Worm (Caenorhabditis elegans) whole organism, mixed stage, embryonic: Measurements from ENCODE around the gene cyp-37B1.

Experiments
- ceh-39 ChIP-seq: fragments of 150-350 bp; optimal IDR thresholded peaks from 2 replicates; lab custom pipeline; 2014; ENCODE audit warnings: missing biosample characterization, missing genetic modification characterization
- ces-1 ChIP-seq: fragments of 150-350 bp; optimal IDR thresholded peaks from 2 replicates; lab custom pipeline; 2014; ENCODE audit warnings: missing biosample characterization, missing genetic modification reagents, missing genetic modification characterization
- ham-2 ChIP-seq: fragments of 200-800 bp; sonication (Bioruptor generic); optimal IDR thresholded peaks from 2 replicates; lab custom pipeline; 2018; ENCODE audit warnings: mild to moderate bottlenecking, missing genetic modification characterization, missing compliant biosample characterization
- lin-13 ChIP-seq: fragments of 150-350 bp; optimal IDR thresholded peaks from 2 replicates; lab custom pipeline; 2014; ENCODE audit warnings: missing biosample characterization, missing genetic modification characterization
- lin-32 ChIP-seq: fragments of 200-800 bp; sonication (Bioruptor generic); optimal IDR thresholded peaks from 2 replicates; lab custom pipeline; 2018; ENCODE audit warnings: mild to moderate bottlenecking, missing genetic modification characterization, missing compliant biosample characterization
- lsy-2 ChIP-seq: fragments of 150-350 bp; optimal IDR thresholded peaks from 2 replicates; lab custom pipeline; 2014; ENCODE audit warnings: missing biosample characterization, missing genetic modification characterization
- mab-5 ChIP-seq: fragments of 150-350 bp; optimal IDR thresholded peaks from 2 replicates; lab custom pipeline; 2014; ENCODE audit warnings: missing biosample characterization, missing genetic modification characterization
- nhr-237 ChIP-seq: fragments of 150-350 bp; optimal IDR thresholded peaks from 2 replicates; lab custom pipeline; 2014; ENCODE audit warnings: missing biosample characterization, missing genetic modification characterization
- snpc-4 ChIP-seq: fragments of 150-350 bp; optimal IDR thresholded peaks from 2 replicates; lab custom pipeline; 2014; ENCODE audit warnings: missing biosample characterization, missing genetic modification characterization
- unc-120 ChIP-seq: sonication (generic microtip); optimal IDR thresholded peaks from 2 replicates; lab custom pipeline; 2017; ENCODE audit warnings: missing genetic modification characterization, missing compliant biosample characterization; ENCODE audit not compliant: poor library complexity, severe bottlenecking
- unc-39 ChIP-seq: fragments of 150-350 bp; optimal IDR thresholded peaks from 2 replicates; lab custom pipeline; 2014; ENCODE audit warnings: missing biosample characterization, missing genetic modification characterization
- unc-62 ChIP-seq: fragments of 150-350 bp; optimal IDR thresholded peaks from 2 replicates; lab custom pipeline; 2014; ENCODE audit warnings: missing biosample characterization, missing genetic modification reagents, missing genetic modification characterization
- ztf-11 ChIP-seq: fragments of 150-350 bp; optimal IDR thresholded peaks from 2 replicates; lab custom pipeline; 2014; ENCODE audit warnings: missing biosample characterization, missing genetic modification characterization

DNA sequence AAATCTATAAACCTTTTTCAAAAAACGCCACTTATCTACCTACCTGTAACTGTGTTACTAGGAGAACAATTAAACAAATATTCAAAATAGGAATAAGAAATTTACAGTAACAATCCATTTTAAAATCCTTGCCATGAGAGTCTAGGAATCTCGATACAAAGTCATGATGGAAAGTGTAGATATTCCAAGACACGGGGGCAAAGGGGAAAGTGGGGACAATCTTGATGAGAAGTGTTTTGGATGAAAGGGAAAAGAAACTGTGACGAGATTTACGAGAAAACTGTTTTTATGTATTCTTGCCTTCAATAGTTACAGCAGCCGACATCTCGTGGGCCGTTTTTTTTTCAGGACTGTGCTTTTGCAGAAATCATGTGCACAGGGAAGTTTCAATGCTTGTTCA is 4.2 kb downstream of the cyp-37B1 start, which contains the start of gene F28G4.2:
- TF ChIP-seq unc-120 (tag; lab: Kevin White, UChicago) (no peak), ces-1 (no peak), lin-13 (no peak), mab-5 (tag; lab: Kevin White, UChicago) (no peak), snpc-4 (tag; lab: Kevin White, UChicago) (no peak), unc-62 (GFP tag; lab: Kevin White, UChicago) (no peak), ham-2 (GFP tag; lab: Kevin White, UChicago) (no peak), unc-39 (tag; lab: Kevin White, UChicago) (no peak), ceh-39 (no peak), nhr-237 (tag; lab: Kevin White, UChicago) (no peak), ztf-11 (tag; lab: Kevin White, UChicago) (no peak), lsy-2 (tag; lab: Kevin White, UChicago) (no peak), lin-32 (GFP tag; lab: Kevin White, UChicago) (no peak)
